Worm (Caenorhabditis elegans) whole organism, midembryonic: ENCODE results near the gene unc-43.

Source experiments
- T22C8.4 ChIP-seq: fragments of 200-800 bp; sonication (Bioruptor generic); IDR thresholded peaks from 2 replicates; pipeline ENCODE4 v1.3.6; 2022; ENCODE audit warnings: missing genetic modification characterization, missing compliant biosample characterization
- cog-1 ChIP-seq: sonication (generic microtip); optimal IDR thresholded peaks from 2 replicates; lab custom pipeline; 2016; ENCODE audit warnings: missing genetic modification characterization, missing compliant biosample characterization
- klf-2 ChIP-seq: fragments of 200-800 bp; sonication (Bioruptor generic); conservative IDR thresholded peaks from 2 replicates; pipeline ENCODE4 v1.3.6; 2022; ENCODE audit warnings: missing genetic modification reagents, missing genetic modification characterization, missing compliant biosample characterization
- ref-1 ChIP-seq: fragments of 200-800 bp; sonication (Bioruptor generic); conservative IDR thresholded peaks from 2 replicates; pipeline ENCODE4 v1.3.6; 2022; ENCODE audit warnings: missing genetic modification reagents, missing genetic modification characterization, missing compliant biosample characterization
- ztf-23 ChIP-seq: fragments of 200-800 bp; sonication (Bioruptor generic); IDR thresholded peaks from 2 replicates; pipeline ENCODE4 v1.3.6; 2022; ENCODE audit warnings: missing genetic modification reagents, missing genetic modification characterization, missing compliant biosample characterization
- ztf-29 ChIP-seq: fragments of 200-800 bp; sonication (Bioruptor generic); IDR thresholded peaks from 2 replicates; pipeline ENCODE4 v1.3.6; 2022; ENCODE audit warnings: missing genetic modification reagents, missing genetic modification characterization, missing compliant biosample characterization

- TF ChIP-seq T22C8.4 (GFP tag; lab: Robert Waterston, UW), result no peak
- TF ChIP-seq ztf-23 (GFP tag; lab: Robert Waterston, UW), result no peak
- no peak for TF ChIP-seq cog-1
- no peak for TF ChIP-seq ztf-29 (GFP tag; lab: Robert Waterston, UW)
- TF ChIP-seq ref-1, result no peak
- no peak for TF ChIP-seq klf-2 (GFP tag; lab: Robert Waterston, UW)
These were observed at the start of gene unc-43, which contains the start of gene Y43C5B.3 for ce11 chrIV:10349871-10350640.
